Worm (Caenorhabditis elegans) whole organism, L4/young adult: ENCODE results near the gene T01H3.5.

Source experiments
- W03F9.2 ChIP-seq: fragments of 150-350 bp; optimal IDR thresholded peaks from 2 replicates; lab custom pipeline; 2014; ENCODE audit warnings: missing biosample characterization, missing genetic modification characterization
- dao-5 ChIP-seq: sonication (generic microtip); optimal IDR thresholded peaks from 2 replicates; lab custom pipeline; 2016; ENCODE audit warnings: missing genotype, missing genetic modification characterization, moderate library complexity, missing compliant biosample characterization
- him-1 ChIP-seq: sonication (generic microtip); optimal IDR thresholded peaks from 2 replicates; lab custom pipeline; 2016; ENCODE audit warnings: missing genotype, missing genetic modification reagents, missing genetic modification characterization, missing compliant biosample characterization

Gene T01H3.5

DNA sequence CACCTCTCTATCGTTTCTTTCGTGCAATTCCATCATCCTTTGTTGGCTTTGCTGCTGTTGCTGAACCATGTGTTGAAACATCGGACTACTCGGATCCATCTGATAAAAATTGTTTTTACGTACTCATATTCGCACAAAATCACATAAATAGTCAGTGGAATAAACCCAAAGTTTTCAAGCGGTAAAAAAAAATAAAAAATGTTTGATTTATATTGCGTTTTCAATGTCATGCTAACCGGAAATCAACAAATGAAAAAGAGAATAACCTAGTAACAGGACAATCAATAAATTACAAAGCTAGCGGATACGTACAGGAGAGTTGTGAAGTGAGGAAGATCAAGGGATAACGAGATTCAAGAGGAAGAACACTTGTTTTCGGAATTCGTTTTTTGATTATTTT, 24.5 kb upstream of the T01H3.5 start, which contains the start of gene mdt-10:
TSS of gene mdt-10 (minus strand) at position 101 of the 400 bp plus-strand sequence.
- TF ChIP-seq dao-5 (tag; lab: Kevin White, UChicago) (no peak), W03F9.2 (tag; lab: Kevin White, UChicago) (no peak), him-1 (tag; lab: Kevin White, UChicago) (no peak)

DNA sequence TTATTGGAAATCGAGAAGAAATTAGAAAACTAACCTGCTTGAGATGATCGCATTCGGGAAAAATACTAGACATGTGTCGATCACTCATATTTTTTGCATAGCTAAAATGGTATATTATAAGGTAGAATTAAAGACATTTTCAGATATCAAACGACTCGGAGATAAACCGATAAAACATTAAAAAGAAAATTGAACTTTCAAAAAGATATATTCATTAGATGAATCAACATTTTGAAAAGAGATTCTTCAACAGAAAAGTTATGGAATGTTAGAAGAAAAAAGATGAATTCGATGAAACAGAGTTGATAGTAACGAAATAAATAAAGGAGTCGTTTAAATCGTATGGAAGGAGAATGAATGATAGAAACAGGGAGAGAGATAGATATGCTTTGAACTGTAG, 23.8 kb upstream of the T01H3.5 start, which contains the start of gene mdmh-35:
TSS of gene mdmh-35 (minus strand) at position 101 of the 400 bp plus-strand sequence.
- no peak for TF ChIP-seq dao-5 (tag; lab: Kevin White, UChicago)
- TF ChIP-seq him-1 (tag; lab: Kevin White, UChicago), result no peak
- no peak for TF ChIP-seq W03F9.2 (tag; lab: Kevin White, UChicago)

DNA sequence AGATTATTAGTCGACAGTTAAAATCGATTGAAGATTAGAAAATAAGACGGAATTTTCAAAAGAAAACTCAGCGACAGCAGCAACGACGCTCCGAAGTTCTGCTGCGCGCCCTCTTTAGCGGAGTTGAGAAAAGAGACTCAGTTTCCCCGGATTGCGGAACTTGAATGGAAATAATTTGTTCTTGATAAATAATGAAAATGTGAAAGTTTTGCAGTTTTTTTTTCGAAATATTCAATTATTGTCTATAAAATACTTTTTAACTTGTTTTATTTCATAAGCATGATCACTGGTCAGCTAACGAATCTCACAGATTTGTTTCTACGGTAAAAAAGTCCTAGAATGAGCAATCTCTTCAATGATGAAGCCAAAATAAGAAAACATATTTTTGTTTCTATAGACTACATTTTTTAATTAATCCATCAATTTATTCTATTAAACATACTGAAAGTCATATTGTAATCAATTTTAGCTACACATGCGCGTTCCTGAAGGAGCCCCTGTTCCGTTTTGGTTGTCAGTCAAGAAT, 21.9 kb upstream of the T01H3.5 start, which contains the start of the genes cec-3 and T09A5.15:
TSS of gene cec-3 (minus strand) at position 116 of the 526 bp plus-strand sequence.
TSS of gene T09A5.15 (plus strand) at position 476 of the 526 bp plus-strand sequence.
- TF ChIP-seq W03F9.2 (tag; lab: Kevin White, UChicago) (peak; percentile 4), dao-5 (tag; lab: Kevin White, UChicago) (no peak)

- no peak for TF ChIP-seq dao-5 (tag; lab: Kevin White, UChicago)
- TF ChIP-seq W03F9.2 (tag; lab: Kevin White, UChicago), result no peak
- no peak for TF ChIP-seq him-1 (tag; lab: Kevin White, UChicago)
These were observed 21.3 kb upstream of the T01H3.5 start, which contains the start of gene sds-22 for ce11 chrII:7858101-7858500. Gene sds-22 (plus strand): TSS chrII:7858401.

DNA sequence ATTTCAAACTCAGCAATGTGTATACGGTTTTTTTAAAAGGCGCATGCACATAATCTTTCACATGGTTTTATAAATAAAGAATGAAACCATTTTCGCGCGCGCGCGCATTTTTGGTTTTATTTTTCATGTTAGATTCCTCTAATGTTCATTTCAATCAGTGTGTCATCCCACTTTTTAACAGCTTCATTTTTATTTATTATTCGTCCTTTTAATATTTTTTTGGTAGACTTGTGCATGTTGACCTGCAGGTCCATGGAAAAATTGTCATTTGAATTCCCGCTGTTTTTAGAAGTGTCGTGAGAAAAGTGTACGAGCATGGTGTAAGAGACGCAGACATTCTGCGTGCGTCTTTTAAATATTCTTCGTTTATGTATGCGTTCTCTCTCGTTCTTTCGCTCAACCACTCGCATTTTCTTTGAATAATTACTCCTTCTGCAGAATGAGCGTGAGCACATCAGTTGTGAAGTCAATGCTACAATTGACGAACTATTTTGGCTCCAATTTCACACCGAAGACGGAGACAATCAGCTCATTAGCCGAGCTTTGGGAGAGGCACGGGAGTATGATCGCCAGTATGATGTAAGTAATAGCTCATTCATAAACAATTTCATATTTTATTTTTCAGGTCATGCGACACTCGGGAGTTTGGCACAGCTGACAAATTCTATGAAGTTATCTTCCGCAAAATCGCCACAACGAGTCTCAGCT, 19.0 kb upstream of the T01H3.5 start, which contains the start of gene lin-5:
TSS of gene lin-5 (plus strand) at position 354 of the 708 bp plus-strand sequence.
- peak; percentile 68 for TF ChIP-seq W03F9.2 (tag; lab: Kevin White, UChicago)
- TF ChIP-seq him-1 (tag; lab: Kevin White, UChicago), result no peak

DNA sequence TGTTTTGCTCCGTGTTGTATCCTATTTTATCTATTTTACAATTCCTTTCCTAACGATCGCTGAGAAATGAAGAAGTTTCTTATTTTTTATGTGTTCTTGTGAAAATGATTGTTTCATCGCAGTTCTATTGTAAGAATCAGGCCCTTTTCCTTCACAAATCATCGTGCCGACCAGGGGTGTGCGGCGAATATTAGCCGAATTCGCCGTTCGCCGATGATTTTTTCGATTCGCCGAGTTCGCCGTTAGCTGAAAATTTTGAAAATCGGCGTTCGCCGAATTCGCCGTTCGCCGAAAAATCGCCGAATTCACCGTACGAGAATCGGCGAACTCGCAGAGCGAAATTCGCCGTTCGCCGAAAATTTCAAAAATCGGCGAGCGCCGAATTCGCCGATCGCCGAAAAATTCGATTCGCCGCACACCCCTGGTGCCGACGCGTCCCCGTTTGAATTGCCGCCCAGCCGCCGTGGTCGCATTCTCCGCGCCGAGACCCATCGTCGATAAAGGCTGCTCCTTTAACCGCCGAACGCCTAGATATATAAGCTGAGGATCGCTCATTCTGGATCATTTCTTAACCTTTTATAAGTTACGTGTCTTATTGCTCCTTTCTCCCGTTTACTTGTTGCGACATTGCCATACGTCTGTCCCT, 15.8 kb upstream of the T01H3.5 start:
- TF ChIP-seq W03F9.2 (tag; lab: Kevin White, UChicago) (no peak), dao-5 (tag; lab: Kevin White, UChicago) (no peak), him-1 (tag; lab: Kevin White, UChicago) (no peak)

- no peak for TF ChIP-seq W03F9.2 (tag; lab: Kevin White, UChicago)
These were observed 15.2 kb upstream of the T01H3.5 start, which contains the start of gene ostb-1 for ce11 chrII:7864207-7864606. Gene ostb-1 (plus strand): TSS chrII:7864507.

DNA sequence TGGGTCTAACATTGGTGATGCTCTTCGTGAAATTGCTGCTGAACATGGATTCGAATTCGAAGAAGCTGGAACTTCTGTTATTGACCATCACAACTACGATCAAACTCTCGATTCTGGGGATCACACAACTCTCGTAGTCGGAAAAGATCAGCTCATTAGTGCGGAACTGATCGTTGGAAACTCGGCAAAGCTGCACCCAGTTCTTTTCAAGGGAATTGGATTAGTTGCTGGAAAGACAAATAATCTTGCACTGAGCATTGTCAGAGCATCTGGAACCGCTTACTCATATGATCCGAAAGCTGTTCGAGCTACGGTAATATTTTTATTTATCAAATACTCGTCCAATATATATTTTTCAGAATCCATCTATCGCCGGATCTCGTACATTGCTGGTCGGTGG, 14.5 kb upstream of the T01H3.5 start:
- no peak for TF ChIP-seq W03F9.2 (tag; lab: Kevin White, UChicago)
- TF ChIP-seq dao-5 (tag; lab: Kevin White, UChicago), result no peak
- no peak for TF ChIP-seq him-1 (tag; lab: Kevin White, UChicago)

ce11 chrII:7866081-7866480, 13.3 kb upstream of the T01H3.5 start:
- TF ChIP-seq him-1 (tag; lab: Kevin White, UChicago), result no peak
- TF ChIP-seq dao-5 (tag; lab: Kevin White, UChicago), result no peak
- no peak for TF ChIP-seq W03F9.2 (tag; lab: Kevin White, UChicago)

DNA sequence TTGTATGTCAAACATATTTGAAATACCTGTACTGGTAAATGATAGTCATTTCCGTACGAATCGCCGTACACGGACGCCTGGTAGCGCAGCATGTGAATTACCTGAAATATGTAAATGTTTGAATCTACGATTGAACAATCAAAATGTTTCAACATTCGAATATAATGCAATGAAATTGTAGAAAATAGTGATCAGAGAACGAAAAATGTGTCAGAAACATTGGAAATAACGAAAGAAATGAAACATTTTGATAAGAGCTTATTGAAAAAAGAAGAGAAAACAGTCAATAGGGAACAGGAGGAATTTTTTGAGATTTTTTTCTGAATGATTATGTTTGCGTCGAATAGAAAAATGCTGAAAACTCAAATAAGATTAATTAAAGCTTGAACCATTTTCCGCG, 9.4 kb upstream of the T01H3.5 start, which contains the start of gene ztf-17:
TSS of gene ztf-17 (minus strand) at position 101 of the 400 bp plus-strand sequence.
- no peak for TF ChIP-seq him-1 (tag; lab: Kevin White, UChicago)
- no peak for TF ChIP-seq dao-5 (tag; lab: Kevin White, UChicago)
- no peak for TF ChIP-seq W03F9.2 (tag; lab: Kevin White, UChicago)

ce11 chrII:7870632-7871031, 8.8 kb upstream of the T01H3.5 start:
- no peak for TF ChIP-seq him-1 (tag; lab: Kevin White, UChicago)
- peak; percentile 3 for TF ChIP-seq W03F9.2 (tag; lab: Kevin White, UChicago)
- TF ChIP-seq dao-5 (tag; lab: Kevin White, UChicago), result no peak

DNA sequence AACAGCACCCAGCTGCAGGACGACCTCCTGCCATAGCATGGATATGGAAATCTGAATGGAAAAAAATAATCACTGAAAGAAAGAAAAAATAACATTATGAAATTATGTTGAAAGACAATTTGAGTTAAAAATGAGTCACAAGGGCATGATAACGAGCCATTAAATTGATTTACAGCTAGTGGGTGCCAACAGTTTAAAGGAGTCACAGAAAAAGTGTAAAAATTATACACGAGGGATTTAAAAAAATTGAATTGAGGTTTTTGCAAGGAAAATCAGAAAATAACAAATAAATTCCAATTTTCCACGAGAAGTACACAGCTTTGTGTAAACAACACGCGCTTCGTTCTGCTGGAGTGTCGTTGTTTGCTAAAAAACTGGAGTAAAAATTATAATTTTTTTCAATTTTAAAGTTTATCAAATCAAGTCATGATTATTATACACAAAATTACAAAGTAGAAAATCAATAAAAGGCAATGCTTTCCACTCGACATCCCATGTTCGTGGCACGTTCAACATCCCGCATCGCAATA, 5.5 kb upstream of the T01H3.5 start, which contains the start of gene T01H3.3:
TSS of gene T01H3.3 (minus strand) at position 51 of the 530 bp plus-strand sequence.
- TF ChIP-seq him-1 (tag; lab: Kevin White, UChicago) (no peak), dao-5 (tag; lab: Kevin White, UChicago) (no peak), W03F9.2 (tag; lab: Kevin White, UChicago) (peak; percentile 20)
